Worm (Caenorhabditis elegans) whole organism, mixed stage, embryonic: ENCODE measurements around the gene Y54F10BM.9.

Experiments used
- flh-1 ChIP-seq: fragments of 200-800 bp; sonication (Bioruptor generic); optimal IDR thresholded peaks from 2 replicates; lab custom pipeline; 2018; ENCODE audit warnings: mild to moderate bottlenecking, missing genetic modification characterization, moderate library complexity, missing compliant biosample characterization
- nhr-12 ChIP-seq: fragments of 150-350 bp; optimal IDR thresholded peaks from 2 replicates; lab custom pipeline; 2014; ENCODE audit warnings: missing biosample characterization, missing genetic modification characterization
- sptf-1 ChIP-seq: sonication (generic microtip); optimal IDR thresholded peaks from 2 replicates; lab custom pipeline; 2017; ENCODE audit warnings: mild to moderate bottlenecking, missing genetic modification characterization, moderate library complexity, missing compliant biosample characterization
- unc-62 ChIP-seq: fragments of 150-350 bp; optimal IDR thresholded peaks from 2 replicates; lab custom pipeline; 2014; ENCODE audit warnings: missing biosample characterization, missing genetic modification reagents, missing genetic modification characterization
- ztf-11 ChIP-seq: fragments of 150-350 bp; optimal IDR thresholded peaks from 2 replicates; lab custom pipeline; 2014; ENCODE audit warnings: missing biosample characterization, missing genetic modification characterization

DNA sequence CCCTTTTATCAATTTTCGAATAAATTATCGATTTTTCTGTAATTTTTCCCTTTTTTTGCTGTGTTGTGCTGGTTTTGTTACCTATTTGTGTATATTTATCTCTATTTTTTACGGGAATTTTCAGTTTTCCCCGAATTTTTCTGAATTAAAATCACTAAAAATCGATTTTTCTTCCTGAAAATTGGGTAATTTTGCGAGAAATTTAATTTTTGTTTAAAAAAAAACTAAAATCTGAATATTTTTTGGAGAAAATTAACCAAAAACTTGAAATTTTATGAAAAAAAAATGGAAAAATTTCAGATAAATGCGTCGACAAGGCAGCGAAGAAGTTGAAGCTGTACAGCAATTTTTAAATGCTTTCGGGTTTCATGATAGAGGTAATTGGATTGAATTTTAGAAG lies 42.6 kb upstream of the Y54F10BM.9 start, which contains the start of gene gip-1:
- TF ChIP-seq sptf-1 (tag; lab: Kevin White, UChicago), result no peak
- no peak for TF ChIP-seq nhr-12 (tag; lab: Kevin White, UChicago)
- no peak for TF ChIP-seq unc-62 (GFP tag; lab: Kevin White, UChicago)
- TF ChIP-seq flh-1 (GFP tag; lab: Kevin White, UChicago), result no peak
- TF ChIP-seq ztf-11 (tag; lab: Kevin White, UChicago), result no peak
